Worm (Caenorhabditis elegans) whole organism, L2 larva: Measurements from ENCODE around the gene fbxa-90.
A peak's percentile ranks its signal among the peaks of the same experiment; 100 is the strongest.

Experiments used
- C34F6.9 ChIP-seq: fragments of 150-350 bp; optimal IDR thresholded peaks from 2 replicates; lab custom pipeline; 2014; ENCODE audit warnings: missing biosample characterization, missing genetic modification characterization
- F13H6.1 ChIP-seq: sonication (generic microtip); optimal IDR thresholded peaks from 2 replicates; lab custom pipeline; 2016; ENCODE audit warnings: missing genetic modification characterization, missing compliant biosample characterization
- R02D3.7 ChIP-seq: fragments of 150-350 bp; optimal IDR thresholded peaks from 2 replicates; lab custom pipeline; 2014; ENCODE audit warnings: missing biosample characterization, missing genetic modification characterization
- Y55F3AM.14 ChIP-seq: fragments of 200-800 bp; sonication (Bioruptor generic); optimal IDR thresholded peaks from 2 replicates; lab custom pipeline; 2018; ENCODE audit warnings: mild to moderate bottlenecking, missing genetic modification characterization, missing compliant biosample characterization
- ZK546.5 ChIP-seq: sonication (generic microtip); optimal IDR thresholded peaks from 2 replicates; lab custom pipeline; 2017; ENCODE audit warnings: missing biosample characterization, missing genetic modification characterization
- aly-2 ChIP-seq: fragments of 150-350 bp; optimal IDR thresholded peaks from 2 replicates; lab custom pipeline; 2014; ENCODE audit warnings: missing biosample characterization, missing genetic modification characterization
- ama-1 ChIP-seq: fragments of 150-350 bp; optimal IDR thresholded peaks from 2 replicates; lab custom pipeline; 2018; ENCODE audit warnings: inconsistent platforms
- blmp-1 ChIP-seq: sonication (generic microtip); optimal IDR thresholded peaks from 2 replicates; lab custom pipeline; 2017; ENCODE audit warnings: missing genetic modification characterization, mild to moderate bottlenecking, missing compliant biosample characterization, antibody characterized with exemption, moderate library complexity; ENCODE audit not compliant: insufficient read depth
- ceh-16 ChIP-seq: fragments of 150-350 bp; optimal IDR thresholded peaks from 2 replicates; lab custom pipeline; 2014; ENCODE audit warnings: missing biosample characterization, missing genetic modification characterization
- ceh-82 ChIP-seq: fragments of 150-350 bp; optimal IDR thresholded peaks from 2 replicates; lab custom pipeline; 2014; ENCODE audit warnings: missing biosample characterization, missing genetic modification characterization
- crh-2 ChIP-seq: sonication (generic microtip); optimal IDR thresholded peaks from 2 replicates; lab custom pipeline; 2017; ENCODE audit warnings: missing biosample characterization, missing genetic modification characterization
- dmd-4 ChIP-seq: sonication (generic microtip); optimal IDR thresholded peaks from 2 replicates; lab custom pipeline; 2017; ENCODE audit warnings: missing biosample characterization, missing genetic modification characterization
- egl-27 ChIP-seq: sonication (generic microtip); optimal IDR thresholded peaks from 3 replicates; lab custom pipeline; 2017; ENCODE audit warnings: missing biosample characterization, missing genetic modification reagents, missing genetic modification characterization
- elt-1 ChIP-seq: fragments of 150-350 bp; optimal IDR thresholded peaks from 2 replicates; lab custom pipeline; 2014; ENCODE audit warnings: missing biosample characterization, missing genetic modification characterization
- fos-1 ChIP-seq: fragments of 150-350 bp; optimal IDR thresholded peaks from 2 replicates; lab custom pipeline; 2014; ENCODE audit warnings: missing biosample characterization, missing genetic modification characterization
- gmeb-1 ChIP-seq: fragments of 150-350 bp; optimal IDR thresholded peaks from 2 replicates; lab custom pipeline; 2014; ENCODE audit warnings: missing biosample characterization, missing genetic modification characterization
- lin-11 ChIP-seq: fragments of 150-350 bp; sonication (generic microtip); optimal IDR thresholded peaks from 2 replicates; lab custom pipeline; 2014; ENCODE audit warnings: missing biosample characterization, missing genetic modification characterization, inconsistent platforms, mixed read lengths
- lin-13 ChIP-seq: fragments of 150-350 bp; optimal IDR thresholded peaks from 2 replicates; lab custom pipeline; 2014; ENCODE audit warnings: missing biosample characterization, missing genetic modification reagents, missing genetic modification characterization
- lin-39 ChIP-seq: fragments of 150-350 bp; optimal IDR thresholded peaks from 2 replicates; lab custom pipeline; 2014; ENCODE audit warnings: missing biosample characterization, missing genetic modification reagents, missing genetic modification characterization
- lsy-2 ChIP-seq, 2 experiments: fragments of 150-350 bp in 1 of 2; sonication (generic microtip) in 1 of 2; optimal IDR thresholded peaks; 2 replicates each; lab custom pipeline; 2014 to 2017; ENCODE audit warnings: missing biosample characterization in 2 of 2, missing genetic modification characterization in 2 of 2
- mab-5 ChIP-seq: fragments of 150-350 bp; optimal IDR thresholded peaks from 2 replicates; lab custom pipeline; 2014; ENCODE audit warnings: missing biosample characterization, missing genetic modification characterization
- mbf-1 ChIP-seq: sonication (generic microtip); optimal IDR thresholded peaks from 2 replicates; lab custom pipeline; 2017; ENCODE audit warnings: missing biosample characterization, missing genetic modification characterization
- mdl-1 ChIP-seq, 2 experiments: fragments of 150-350 bp in 1 of 2; sonication (generic microtip) in 1 of 2; optimal IDR thresholded peaks; 2 replicates each; lab custom pipeline; 2017; ENCODE audit warnings: missing biosample characterization in 2 of 2, missing genetic modification characterization in 2 of 2
- nhr-10 ChIP-seq: sonication (generic microtip); optimal IDR thresholded peaks from 2 replicates; lab custom pipeline; 2017; ENCODE audit warnings: missing biosample characterization, missing genetic modification characterization
- nhr-129 ChIP-seq: fragments of 150-350 bp; optimal IDR thresholded peaks from 2 replicates; lab custom pipeline; 2014; ENCODE audit warnings: missing biosample characterization, missing genetic modification characterization
- nhr-21 ChIP-seq: fragments of 150-350 bp; optimal IDR thresholded peaks from 2 replicates; lab custom pipeline; 2014; ENCODE audit warnings: missing biosample characterization, missing genetic modification characterization
- nhr-23 ChIP-seq: fragments of 150-350 bp; optimal IDR thresholded peaks from 2 replicates; lab custom pipeline; 2014; ENCODE audit warnings: missing biosample characterization, missing genetic modification reagents, missing genetic modification characterization
- nhr-237 ChIP-seq: fragments of 150-350 bp; optimal IDR thresholded peaks from 2 replicates; lab custom pipeline; 2014; ENCODE audit warnings: missing biosample characterization, missing genetic modification characterization
- nhr-25 ChIP-seq: fragments of 150-350 bp; sonication (generic microtip); optimal IDR thresholded peaks from 3 replicates; lab custom pipeline; 2014; ENCODE audit warnings: missing biosample characterization, missing genetic modification characterization
- nhr-6 ChIP-seq: fragments of 150-350 bp; optimal IDR thresholded peaks from 2 replicates; lab custom pipeline; 2014; ENCODE audit warnings: missing biosample characterization, missing genetic modification characterization
- nhr-77 ChIP-seq: fragments of 150-350 bp; optimal IDR thresholded peaks from 2 replicates; lab custom pipeline; 2014; ENCODE audit warnings: missing biosample characterization, missing genetic modification characterization
- peb-1 ChIP-seq: fragments of 150-350 bp; optimal IDR thresholded peaks from 2 replicates; lab custom pipeline; 2014; ENCODE audit warnings: missing biosample characterization, missing genetic modification characterization
- sem-4 ChIP-seq: fragments of 150-350 bp; optimal IDR thresholded peaks from 2 replicates; lab custom pipeline; 2014; ENCODE audit warnings: missing biosample characterization, missing genetic modification reagents, missing genetic modification characterization
- sma-3 ChIP-seq: sonication (generic microtip); optimal IDR thresholded peaks from 2 replicates; lab custom pipeline; 2016; ENCODE audit warnings: missing genetic modification reagents, missing genetic modification characterization, missing compliant biosample characterization
- sma-9 ChIP-seq, 2 experiments: fragments of 150-350 bp in 1 of 2; sonication (generic microtip) in 1 of 2; optimal IDR thresholded peaks; 2 replicates each; lab custom pipeline; 2014 to 2016; ENCODE audit warnings: missing genetic modification characterization in 2 of 2, mild to moderate bottlenecking in 1 of 2, missing biosample characterization in 1 of 2, missing compliant biosample characterization in 1 of 2, missing genetic modification reagents in 1 of 2, moderate library complexity in 1 of 2
- snpc-4 ChIP-seq: fragments of 150-350 bp; optimal IDR thresholded peaks from 2 replicates; lab custom pipeline; 2014; ENCODE audit warnings: missing biosample characterization, missing genetic modification characterization
- unc-55 ChIP-seq: fragments of 150-350 bp; sonication (generic microtip); optimal IDR thresholded peaks from 3 replicates; lab custom pipeline; 2014; ENCODE audit warnings: missing biosample characterization, missing genetic modification reagents, missing genetic modification characterization
- unc-62 ChIP-seq: fragments of 150-350 bp; optimal IDR thresholded peaks from 2 replicates; lab custom pipeline; 2014; ENCODE audit warnings: missing biosample characterization, missing genetic modification reagents, missing genetic modification characterization
- zag-1 ChIP-seq: fragments of 150-350 bp; optimal IDR thresholded peaks from 2 replicates; lab custom pipeline; 2014; ENCODE audit warnings: missing biosample characterization, missing genetic modification characterization
- ztf-1 ChIP-seq: fragments of 200-800 bp; sonication (Bioruptor generic); conservative IDR thresholded peaks from 2 replicates; pipeline ENCODE4 v1.3.6; 2022; ENCODE audit warnings: missing genetic modification characterization, missing compliant biosample characterization
- ztf-11 ChIP-seq: sonication (generic microtip); optimal IDR thresholded peaks from 2 replicates; lab custom pipeline; 2017; ENCODE audit warnings: missing biosample characterization, missing genetic modification characterization
- ztf-4 ChIP-seq: fragments of 150-350 bp; optimal IDR thresholded peaks from 2 replicates; lab custom pipeline; 2014; ENCODE audit warnings: missing biosample characterization, missing genetic modification characterization

The fbxa-90 gene

DNA sequence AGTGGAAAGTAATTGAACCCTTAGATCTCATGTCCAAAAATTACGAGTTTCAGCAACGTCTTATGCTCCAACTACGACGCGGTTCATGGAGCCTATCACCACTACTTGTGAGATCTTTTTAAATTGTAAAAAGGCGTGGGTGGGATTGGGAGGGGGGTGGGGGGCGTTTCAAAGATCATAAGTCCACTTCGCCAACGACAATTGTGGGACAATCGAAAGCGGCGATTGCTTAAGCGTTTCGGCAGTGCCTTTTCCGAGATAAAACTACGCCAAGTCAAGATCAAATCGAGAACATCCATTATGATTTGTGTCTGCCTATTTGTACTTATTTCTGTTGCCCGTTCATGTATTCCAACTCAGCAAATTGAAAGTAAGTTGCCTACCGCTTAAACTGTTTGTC, 10.4 kb upstream of the fbxa-90 start, which contains the start of gene clec-239:
Gene clec-239, plus strand, starts transcription at position 301 of the 400 bp plus-strand sequence.
- TF ChIP-seq F13H6.1 (tag; lab: Kevin White, UChicago) (no peak), ceh-16 (tag; lab: Kevin White, UChicago) (no peak), aly-2 (tag; lab: Kevin White, UChicago) (no peak), R02D3.7 (no peak), C34F6.9 (tag; lab: Kevin White, UChicago) (no peak), nhr-129 (tag; lab: Kevin White, UChicago) (no peak), nhr-77 (no peak), elt-1 (tag; lab: Kevin White, UChicago) (no peak), unc-62 (GFP tag; lab: Kevin White, UChicago) (no peak), sem-4 (tag; lab: Kevin White, UChicago) (no peak), nhr-23 (tag; lab: Kevin White, UChicago) (no peak), unc-55 (GFP tag; lab: Kevin White, UChicago) (no peak), mbf-1 (no peak), ztf-1 (GFP tag; lab: Robert Waterston, UW) (no peak), egl-27 (tag; lab: Kevin White, UChicago) (no peak)

DNA sequence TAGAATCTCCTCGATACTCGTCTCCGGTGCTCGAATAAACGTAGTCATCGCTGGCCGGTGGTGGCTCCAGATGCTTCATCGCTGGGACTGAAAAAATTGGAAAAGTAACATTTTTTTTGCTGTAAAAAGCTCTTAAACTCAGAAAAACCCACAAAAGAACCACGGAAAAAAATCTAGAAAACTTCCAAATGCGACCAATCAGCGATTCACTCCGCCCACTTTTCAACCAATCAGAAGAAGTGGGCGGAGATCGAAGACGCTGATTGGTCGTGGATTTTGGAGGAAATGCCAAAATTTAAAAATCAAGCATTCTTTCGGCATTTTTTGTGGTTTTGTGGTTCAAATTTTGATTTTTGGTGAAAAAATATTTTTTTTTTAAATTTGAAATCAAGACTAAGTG, 7.6 kb upstream of the fbxa-90 start:
- TF ChIP-seq egl-27 (tag; lab: Kevin White, UChicago) (no peak), ZK546.5 (tag; lab: Kevin White, UChicago) (no peak), F13H6.1 (tag; lab: Kevin White, UChicago) (no peak)
- TF ChIP-seq, all 48 proteins: peak for 0

DNA sequence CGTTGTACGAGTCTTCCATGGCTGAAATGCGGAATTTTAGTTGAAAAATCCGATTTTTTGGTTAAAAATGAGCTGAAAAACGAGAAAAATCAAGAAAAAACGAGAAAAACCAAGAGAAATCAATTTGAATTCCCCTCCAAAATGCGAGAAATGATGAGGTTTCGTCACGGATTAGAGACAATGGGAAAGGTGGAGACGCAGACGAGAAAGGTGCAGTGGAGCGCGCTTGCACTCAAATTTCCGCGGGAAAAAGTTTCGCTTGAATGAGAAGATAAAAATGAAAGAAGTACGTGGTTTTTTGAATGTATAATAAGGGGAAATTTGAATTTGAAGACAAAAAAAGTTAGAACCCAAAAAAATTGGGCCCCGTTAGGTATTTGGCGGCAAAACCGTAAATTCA, 959 bp upstream of the fbxa-90 start, which contains the start of gene efl-1:
Gene efl-1, minus strand, starts transcription at position 21 of the 400 bp plus-strand sequence.
- TF ChIP-seq lin-39 = no peak
- TF ChIP-seq nhr-10 (tag; lab: Kevin White, UChicago) = peak; percentile 69
- TF ChIP-seq fos-1 (tag; lab: Kevin White, UChicago) = peak; percentile 63
- peak; percentile 34 for TF ChIP-seq ztf-4
- peak in 1 of 2 experiments; percentile 34 for TF ChIP-seq mdl-1 (tag; optimal IDR thresholded peaks at IDR 0.05; lab: Kevin White, UChicago)
- TF ChIP-seq gmeb-1 = peak; percentile 99
- TF ChIP-seq nhr-6 (tag; lab: Kevin White, UChicago) = peak; percentile 78
- TF ChIP-seq mab-5 (tag; lab: Kevin White, UChicago) = peak; percentile 95
- TF ChIP-seq unc-62 (GFP tag; lab: Kevin White, UChicago) = no peak
- TF ChIP-seq ztf-11 (tag; lab: Kevin White, UChicago) = no peak
- TF ChIP-seq F13H6.1 (tag; lab: Kevin White, UChicago) = peak; percentile 85
- no peak for TF ChIP-seq nhr-23 (tag; lab: Kevin White, UChicago)
- TF ChIP-seq nhr-21 = peak; percentile 83
- TF ChIP-seq lin-11 = peak; percentile 66
- TF ChIP-seq Y55F3AM.14 (GFP tag; lab: Kevin White, UChicago) = peak; percentile 13
- peak; percentile 92 for TF ChIP-seq sma-3 (GFP tag; lab: Kevin White, UChicago)
- peak; percentile 96 for TF ChIP-seq unc-55 (GFP tag; lab: Kevin White, UChicago)
- TF ChIP-seq nhr-77 = no peak
- no peak for TF ChIP-seq sma-9 (GFP tag; optimal IDR thresholded peaks at IDR 0.05; lab: Kevin White, UChicago)
- no peak for TF ChIP-seq sma-9 (tag; optimal IDR thresholded peaks at IDR 0.05; lab: Kevin White, UChicago)
- TF ChIP-seq nhr-129 (tag; lab: Kevin White, UChicago) = peak; percentile 93
- TF ChIP-seq sem-4 (tag; lab: Kevin White, UChicago) = peak; percentile 77
- no peak for TF ChIP-seq mbf-1
- TF ChIP-seq ceh-82 = peak; percentile 72
- peak; percentile 93 for TF ChIP-seq snpc-4 (tag; lab: Kevin White, UChicago)
- TF ChIP-seq lin-13 = peak; percentile 94
- TF ChIP-seq ceh-16 (tag; lab: Kevin White, UChicago) = peak; percentile 33
- no peak for TF ChIP-seq ama-1
- TF ChIP-seq nhr-25 (tag; lab: Kevin White, UChicago) = peak; percentile 84
- peak; percentile 34 for TF ChIP-seq blmp-1 (tag; lab: Kevin White, UChicago)
- peak; percentile 84 to 93 for TF ChIP-seq lsy-2 (tag; optimal IDR thresholded peaks at IDR 0.05; lab: Kevin White, UChicago)
- TF ChIP-seq C34F6.9 (tag; lab: Kevin White, UChicago) = peak; percentile 94
- peak; percentile 29 for TF ChIP-seq dmd-4 (tag; lab: Kevin White, UChicago)
- peak; percentile 64 for TF ChIP-seq nhr-237 (tag; lab: Kevin White, UChicago)
- peak; percentile 84 for TF ChIP-seq egl-27 (tag; lab: Kevin White, UChicago)
- TF ChIP-seq peb-1 (tag; lab: Kevin White, UChicago) = no peak
- peak; percentile 75 for TF ChIP-seq zag-1
- peak; percentile 29 for TF ChIP-seq R02D3.7
- peak; percentile 96 for TF ChIP-seq crh-2 (tag; lab: Kevin White, UChicago)
